Worm (Caenorhabditis elegans) whole organism, L1 larva: ENCODE measurements around the gene prx-13.

Source experiments
- C16A3.4 ChIP-seq: fragments of 150-350 bp; optimal IDR thresholded peaks from 2 replicates; lab custom pipeline; 2014; ENCODE audit warnings: missing biosample characterization, missing genetic modification characterization
- aly-2 ChIP-seq: fragments of 150-350 bp; optimal IDR thresholded peaks from 2 replicates; lab custom pipeline; 2014; ENCODE audit warnings: missing biosample characterization, missing genetic modification characterization
- lin-39 ChIP-seq: fragments of 150-350 bp; optimal IDR thresholded peaks from 2 replicates; lab custom pipeline; 2014; ENCODE audit warnings: missing biosample characterization, missing genetic modification reagents, missing genetic modification characterization
- mab-9 ChIP-seq: fragments of 200-800 bp; sonication (Bioruptor generic); IDR thresholded peaks from 2 replicates; pipeline ENCODE4 v1.3.6; 2022; ENCODE audit warnings: missing genetic modification reagents, missing genetic modification characterization, missing compliant biosample characterization
- nhr-85 ChIP-seq: sonication (generic microtip); peaks from one replicate; lab custom pipeline; 2016; ENCODE audit warnings: missing genetic modification characterization, inconsistent platforms, missing compliant biosample characterization
- nhr-90 ChIP-seq: sonication (generic microtip); optimal IDR thresholded peaks from 2 replicates; lab custom pipeline; 2016; ENCODE audit warnings: mild to moderate bottlenecking, missing genetic modification characterization, missing compliant biosample characterization; ENCODE audit not compliant: poor library complexity
- snpc-4 ChIP-seq: fragments of 150-350 bp; optimal IDR thresholded peaks from 2 replicates; lab custom pipeline; 2014; ENCODE audit warnings: missing biosample characterization, missing genetic modification characterization
- zag-1 ChIP-seq: fragments of 150-350 bp; optimal IDR thresholded peaks from 2 replicates; lab custom pipeline; 2014; ENCODE audit warnings: missing biosample characterization, missing genetic modification characterization

ce11 chrII:7273517-7273916 is 21.7 kb upstream of the prx-13 start:
- TF ChIP-seq snpc-4 (tag; lab: Kevin White, UChicago) (no peak), nhr-90 (tag; lab: Kevin White, UChicago) (no peak), aly-2 (tag; lab: Kevin White, UChicago) (no peak), C16A3.4 (tag; lab: Kevin White, UChicago) (no peak), nhr-85 (no peak), mab-9 (no peak), zag-1 (tag; lab: Kevin White, UChicago) (no peak), lin-39 (tag; lab: Kevin White, UChicago) (no peak)
